Worm (Caenorhabditis elegans): ENCODE measurements around the gene Y44A6C.2.

Y44A6C.2 gene

DNA sequence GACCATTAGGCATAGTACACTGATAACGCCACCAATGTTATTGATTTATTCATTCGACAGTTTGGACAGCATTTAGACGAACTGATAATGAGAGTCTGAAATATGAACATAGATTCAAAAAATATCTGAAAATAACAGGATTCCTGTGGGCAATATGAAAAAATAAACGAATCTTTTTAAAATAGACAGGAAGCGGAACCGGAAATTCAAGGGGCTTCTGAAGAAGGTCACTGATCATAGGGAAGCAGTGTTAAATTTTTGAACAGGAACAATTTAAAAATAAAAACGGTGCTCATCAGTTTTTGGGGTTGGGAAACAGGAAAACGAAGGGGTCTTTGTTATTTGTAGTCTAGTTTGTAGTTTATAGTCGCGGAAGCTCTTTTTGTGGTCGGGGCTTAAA lies 23.8 kb upstream of the Y44A6C.2 start, which contains the start of gene F53F8.7:
Gene F53F8.7 (minus strand): TSS at position 101 of the 400 bp plus-strand sequence.
- TF ChIP-seq ztf-29 (GFP tag; IDR thresholded peaks at IDR 0.05) (no peak), T22C8.4 (GFP tag; IDR thresholded peaks at IDR 0.05) (no peak), flt-1 (GFP tag; IDR thresholded peaks at IDR 0.05) (no peak), med-1 (GFP tag; optimal IDR thresholded peaks at IDR 0.05; ENCODE audit: insufficient read depth) (no peak), tab-1 (GFP tag; IDR thresholded peaks at IDR 0.05) (no peak), ztf-23 (GFP tag; IDR thresholded peaks at IDR 0.05) (no peak), cog-1 (tag; optimal IDR thresholded peaks at IDR 0.05) (no peak), klf-2 (GFP tag; conservative IDR thresholded peaks at IDR 0.05) (no peak)

DNA sequence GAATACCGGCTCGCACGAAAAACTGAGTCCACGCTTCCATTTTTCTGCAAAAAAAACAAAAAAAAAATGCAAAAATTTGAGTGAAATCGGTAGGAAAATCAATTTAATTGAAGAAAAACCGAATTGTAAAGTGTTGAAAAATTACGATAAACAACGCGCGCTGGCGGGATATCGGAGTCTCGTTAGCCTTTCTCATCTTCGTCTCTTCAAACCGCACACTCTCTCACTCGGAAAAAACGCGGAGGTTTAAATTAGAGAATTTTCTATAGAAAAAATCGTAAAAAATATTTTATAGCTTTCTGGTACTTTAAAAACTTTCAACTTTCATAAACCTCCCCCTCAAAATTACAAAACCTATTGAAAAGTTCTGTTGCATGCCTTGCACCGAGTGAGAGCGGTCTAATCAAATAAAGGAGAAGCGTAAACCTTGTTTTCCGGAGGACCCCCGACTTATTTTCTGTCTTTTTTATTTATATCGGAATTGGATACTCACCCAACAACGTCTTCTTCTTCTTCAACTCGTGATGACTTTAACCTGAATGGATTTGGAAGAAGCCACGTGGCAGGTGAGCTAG lies 17.9 kb upstream of the Y44A6C.2 start, which contains the start of the genes F53F8.5 and F53F8.6:
Gene F53F8.5 (minus strand): TSS at position 52 of the 575 bp plus-strand sequence.
Gene F53F8.6 (plus strand): TSS at position 230 of the 575 bp plus-strand sequence.
- TF ChIP-seq T22C8.4 (GFP tag; IDR thresholded peaks at IDR 0.05) (no peak), flt-1 (GFP tag; IDR thresholded peaks at IDR 0.05) (0 out of 2 replicates have a peak, but pooled peaks have one; percentile 19), med-1 (GFP tag; optimal IDR thresholded peaks at IDR 0.05; ENCODE audit: insufficient read depth) (no peak)

DNA sequence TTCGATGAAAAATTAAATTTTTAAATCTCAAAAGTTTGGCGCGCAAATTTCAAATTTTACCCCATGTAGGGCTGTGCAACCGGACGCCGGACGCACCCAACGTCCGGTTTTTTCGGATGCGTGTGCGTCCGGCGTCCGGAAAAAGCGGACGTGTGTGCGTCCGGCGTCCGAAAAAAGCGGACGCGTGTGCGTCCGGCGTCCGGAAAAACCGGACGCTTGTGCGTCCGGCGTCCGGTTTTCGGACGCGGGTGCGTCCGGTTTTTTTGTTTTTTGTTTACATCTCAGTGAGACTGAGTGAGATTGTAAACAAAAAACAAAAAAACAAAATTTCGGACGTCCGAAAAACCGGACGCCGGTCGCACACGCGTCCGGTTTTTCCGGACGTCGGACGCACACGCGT lies 16.9 kb upstream of the Y44A6C.2 start:
- TF ChIP-seq tab-1 (GFP tag; IDR thresholded peaks at IDR 0.05) (0 out of 2 replicates have a peak, but pooled peaks have one; percentile 54), flt-1 (GFP tag; IDR thresholded peaks at IDR 0.05) (0 out of 2 replicates have a peak, but pooled peaks have one; percentile 28)

DNA sequence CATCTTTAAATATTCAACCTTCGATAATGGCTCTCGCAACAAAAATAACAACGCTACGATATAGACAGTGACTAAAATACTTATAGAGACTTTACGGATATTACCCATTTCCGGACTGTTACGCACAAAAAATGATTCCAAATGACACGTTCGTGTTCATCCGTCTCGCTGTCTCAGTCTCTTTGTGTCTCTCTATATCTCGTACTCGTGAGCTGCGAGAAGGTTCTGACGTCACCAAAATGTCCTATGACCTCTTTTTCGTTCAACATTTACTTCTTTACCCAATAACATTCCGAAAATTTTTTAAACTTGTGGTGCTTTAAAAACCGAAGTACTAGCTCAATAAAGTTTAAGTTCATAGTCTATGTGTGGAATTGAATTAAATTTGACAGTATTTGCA lies 11.9 kb upstream of the Y44A6C.2 start:
- TF ChIP-seq T22C8.4 (GFP tag; IDR thresholded peaks at IDR 0.05) (no peak), tab-1 (GFP tag; IDR thresholded peaks at IDR 0.05) (no peak), ztf-29 (GFP tag; IDR thresholded peaks at IDR 0.05) (no peak), ref-1 (GFP tag; conservative IDR thresholded peaks at IDR 0.05) (no peak), flt-1 (GFP tag; IDR thresholded peaks at IDR 0.05) (no peak), ztf-23 (GFP tag; IDR thresholded peaks at IDR 0.05) (no peak), med-1 (GFP tag; optimal IDR thresholded peaks at IDR 0.05; ENCODE audit: insufficient read depth) (no peak), klf-2 (GFP tag; conservative IDR thresholded peaks at IDR 0.05) (no peak)

DNA sequence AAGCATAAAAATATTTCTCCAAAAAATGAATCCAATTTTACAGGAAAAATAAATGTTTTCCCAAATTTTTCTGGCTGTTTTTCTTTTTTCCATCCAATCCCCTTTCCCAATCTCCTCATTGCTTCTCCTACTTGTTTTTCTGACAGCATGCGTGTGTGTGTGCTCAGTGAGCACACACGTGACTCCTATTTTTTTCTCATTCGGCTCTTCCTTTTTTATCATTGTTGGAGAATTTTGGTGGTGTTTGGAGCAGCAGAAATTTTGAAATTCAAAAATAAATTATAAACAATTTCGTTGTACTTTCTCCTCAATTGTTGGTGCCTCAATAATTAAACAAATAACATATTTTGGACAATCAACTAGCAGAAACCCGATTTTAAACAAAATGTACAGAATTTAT lies 11.4 kb upstream of the Y44A6C.2 start:
- TF ChIP-seq ztf-29 (GFP tag; IDR thresholded peaks at IDR 0.05), result no peak
- no peak for TF ChIP-seq tab-1 (GFP tag; IDR thresholded peaks at IDR 0.05)
- no peak for TF ChIP-seq ref-1 (GFP tag; conservative IDR thresholded peaks at IDR 0.05)

DNA sequence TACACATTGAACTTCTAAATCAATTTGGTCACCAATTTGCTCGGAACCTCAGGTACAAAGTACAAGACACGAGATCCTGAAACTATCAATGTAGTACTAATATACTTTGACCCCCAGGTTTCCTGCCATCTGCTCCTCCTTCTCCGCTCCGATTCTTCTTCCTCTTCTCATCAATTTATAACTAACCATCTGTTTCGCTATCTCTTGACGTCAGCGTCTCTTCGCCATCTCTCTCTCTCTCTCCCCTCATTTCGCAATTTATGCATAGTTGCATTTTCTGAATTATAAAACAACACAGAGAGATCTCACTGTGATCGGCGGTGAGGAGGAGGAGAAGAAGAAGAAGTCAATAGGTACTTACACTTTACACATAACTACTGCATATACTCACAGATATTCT lies 10.3 kb upstream of the Y44A6C.2 start:
- no peak for TF ChIP-seq T22C8.4 (GFP tag; IDR thresholded peaks at IDR 0.05)
- TF ChIP-seq flt-1 (GFP tag; IDR thresholded peaks at IDR 0.05), result 0 out of 2 replicates have a peak, but pooled peaks have one; percentile 28
- TF ChIP-seq tab-1 (GFP tag; IDR thresholded peaks at IDR 0.05), result no peak
- TF ChIP-seq ref-1 (GFP tag; conservative IDR thresholded peaks at IDR 0.05), result no peak
- TF ChIP-seq med-1 (GFP tag; optimal IDR thresholded peaks at IDR 0.05; ENCODE audit: insufficient read depth), result no peak
- peak; percentile 43 for TF ChIP-seq cog-1 (tag; optimal IDR thresholded peaks at IDR 0.05)
- no peak for TF ChIP-seq klf-2 (GFP tag; conservative IDR thresholded peaks at IDR 0.05)
- no peak for TF ChIP-seq ztf-23 (GFP tag; IDR thresholded peaks at IDR 0.05)

DNA sequence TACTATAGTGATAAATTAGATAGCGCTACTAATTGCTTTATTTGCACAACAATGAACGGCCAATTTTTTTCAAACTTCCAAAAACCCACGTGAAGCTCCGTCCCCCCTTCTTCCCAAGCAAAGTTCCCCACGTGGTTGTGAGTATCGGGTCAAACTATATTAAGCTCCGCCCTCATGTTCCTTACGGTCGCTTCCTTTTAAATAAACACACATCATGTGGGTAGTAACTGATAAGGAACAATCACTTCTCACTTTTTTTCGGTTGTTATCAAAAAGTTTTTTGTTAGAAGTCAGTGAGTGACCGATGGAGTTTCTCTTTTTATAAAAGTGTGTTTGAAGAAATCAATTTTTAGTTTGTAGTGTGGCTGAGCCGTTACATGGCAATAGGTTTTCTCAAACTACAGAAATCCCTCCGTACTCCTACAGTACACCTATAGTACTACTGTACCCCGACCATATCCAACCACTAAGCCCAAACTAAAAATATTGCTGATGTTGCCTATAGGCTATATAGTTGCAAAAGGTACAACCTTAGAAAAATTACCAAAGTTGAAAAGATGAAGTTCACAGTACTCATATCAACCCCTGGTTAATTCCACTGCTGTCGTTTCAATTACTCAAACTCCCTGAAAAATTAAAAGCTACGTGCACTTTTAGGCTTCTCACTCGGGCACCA lies 9.6 kb upstream of the Y44A6C.2 start:
- no peak for TF ChIP-seq flt-1 (GFP tag; IDR thresholded peaks at IDR 0.05)

DNA sequence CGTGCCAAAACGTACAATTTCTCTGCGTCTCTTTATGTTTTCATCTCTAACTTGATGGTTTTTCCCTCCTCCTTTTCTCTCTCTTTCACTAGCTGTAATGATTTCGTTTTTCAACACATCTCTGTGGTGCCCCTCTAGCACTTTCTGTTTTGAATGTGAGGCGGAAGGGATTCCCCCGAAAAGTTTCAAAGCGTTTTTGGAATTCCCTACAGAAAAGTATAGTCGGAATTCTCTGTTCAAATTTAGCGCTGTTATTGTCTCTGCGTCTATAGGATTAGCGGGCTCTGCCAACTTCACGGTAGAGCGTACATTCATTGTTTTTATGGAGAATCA lies 9.1 kb upstream of the Y44A6C.2 start:
- no peak for TF ChIP-seq cog-1 (tag; optimal IDR thresholded peaks at IDR 0.05)
- no peak for TF ChIP-seq med-1 (GFP tag; optimal IDR thresholded peaks at IDR 0.05; ENCODE audit: insufficient read depth)
- TF ChIP-seq ztf-23 (GFP tag; IDR thresholded peaks at IDR 0.05), result no peak
- TF ChIP-seq ztf-29 (GFP tag; IDR thresholded peaks at IDR 0.05), result no peak
- TF ChIP-seq ref-1 (GFP tag; conservative IDR thresholded peaks at IDR 0.05), result no peak
- no peak for TF ChIP-seq flt-1 (GFP tag; IDR thresholded peaks at IDR 0.05)
- no peak for TF ChIP-seq tab-1 (GFP tag; IDR thresholded peaks at IDR 0.05)
- TF ChIP-seq klf-2 (GFP tag; conservative IDR thresholded peaks at IDR 0.05), result no peak
- TF ChIP-seq T22C8.4 (GFP tag; IDR thresholded peaks at IDR 0.05), result no peak

DNA sequence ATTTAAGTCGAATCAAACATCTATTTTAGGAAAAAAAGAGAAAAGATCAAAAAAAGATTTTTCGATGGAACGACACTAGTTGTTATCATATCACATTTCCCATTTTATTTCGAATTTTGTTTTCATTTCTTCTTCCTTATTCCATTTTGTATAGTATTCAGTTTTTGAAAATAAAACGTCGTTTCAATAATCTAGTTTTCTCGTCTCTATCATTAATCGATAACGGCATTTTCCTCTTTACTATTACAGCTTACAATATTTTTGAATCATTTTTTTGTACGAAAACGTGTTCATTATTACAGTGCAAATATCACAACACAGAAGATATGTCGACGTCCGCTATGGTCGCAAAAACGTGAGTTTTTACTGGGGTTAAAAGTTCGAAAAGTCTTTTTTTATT lies 8.4 kb upstream of the Y44A6C.2 start, which contains the start of gene Y44A6C.1:
Gene Y44A6C.1 (plus strand): TSS at position 301 of the 400 bp plus-strand sequence.
- TF ChIP-seq flt-1 (GFP tag; IDR thresholded peaks at IDR 0.05) (no peak), ztf-29 (GFP tag; IDR thresholded peaks at IDR 0.05) (no peak), klf-2 (GFP tag; conservative IDR thresholded peaks at IDR 0.05) (no peak), tab-1 (GFP tag; IDR thresholded peaks at IDR 0.05) (no peak), ztf-23 (GFP tag; IDR thresholded peaks at IDR 0.05) (no peak), ref-1 (GFP tag; conservative IDR thresholded peaks at IDR 0.05) (no peak), T22C8.4 (GFP tag; IDR thresholded peaks at IDR 0.05) (no peak), med-1 (GFP tag; optimal IDR thresholded peaks at IDR 0.05; ENCODE audit: insufficient read depth) (no peak), cog-1 (tag; optimal IDR thresholded peaks at IDR 0.05) (no peak)

DNA sequence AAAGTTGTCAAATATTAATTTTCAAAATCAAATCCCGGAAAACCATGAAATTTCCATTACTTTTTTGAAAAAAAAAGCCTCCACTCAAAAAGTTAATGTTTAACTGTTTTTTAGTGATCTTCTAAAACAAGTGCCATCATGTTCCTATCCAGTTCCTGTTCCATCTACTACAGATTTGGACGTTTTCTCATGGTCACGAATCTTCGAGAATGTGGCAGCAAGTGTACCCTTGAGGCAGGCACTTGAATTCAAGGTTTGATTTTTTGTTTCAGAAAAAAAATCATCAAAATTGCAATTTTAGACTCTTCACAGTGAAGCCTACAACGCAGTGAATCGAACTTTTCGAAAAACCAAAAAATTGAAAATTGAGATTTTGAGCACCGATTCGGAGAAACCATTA lies 7.5 kb upstream of the Y44A6C.2 start:
- no peak for TF ChIP-seq ztf-23 (GFP tag; IDR thresholded peaks at IDR 0.05)
- TF ChIP-seq cog-1 (tag; optimal IDR thresholded peaks at IDR 0.05), result no peak
- TF ChIP-seq T22C8.4 (GFP tag; IDR thresholded peaks at IDR 0.05), result no peak
- TF ChIP-seq ztf-29 (GFP tag; IDR thresholded peaks at IDR 0.05), result no peak
- TF ChIP-seq flt-1 (GFP tag; IDR thresholded peaks at IDR 0.05), result no peak
- no peak for TF ChIP-seq klf-2 (GFP tag; conservative IDR thresholded peaks at IDR 0.05)
- TF ChIP-seq med-1 (GFP tag; optimal IDR thresholded peaks at IDR 0.05; ENCODE audit: insufficient read depth), result no peak
- no peak for TF ChIP-seq ref-1 (GFP tag; conservative IDR thresholded peaks at IDR 0.05)
- no peak for TF ChIP-seq tab-1 (GFP tag; IDR thresholded peaks at IDR 0.05)
